Worm (Caenorhabditis elegans) whole organism, L4 larva: ENCODE results near the gene T24H10.1.

ENCODE experiments used
- fos-1 ChIP-seq: fragments of 150-350 bp; optimal IDR thresholded peaks from 2 replicates; lab custom pipeline; 2014; ENCODE audit warnings: missing biosample characterization, missing genetic modification characterization
- hlh-30 ChIP-seq: sonication (generic microtip); optimal IDR thresholded peaks from 2 replicates; lab custom pipeline; 2017; ENCODE audit warnings: antibody characterized with exemption, mild to moderate bottlenecking, missing genetic modification characterization, missing compliant biosample characterization; ENCODE audit not compliant: insufficient read depth
- nhr-237 ChIP-seq: sonication (generic microtip); optimal IDR thresholded peaks from 2 replicates; lab custom pipeline; 2017; ENCODE audit warnings: missing biosample characterization, missing genetic modification characterization
- pha-4 ChIP-seq, 2 experiments: fragments of 150-350 bp in 1 of 2; fragments of 200-800 bp in 1 of 2; sonication (Bioruptor generic) in 1 of 2; IDR thresholded peaks in 1 of 2; optimal IDR thresholded peaks in 1 of 2; 2 replicates each; pipeline versions ENCODE4 v1.3.6 to Lab custom; 2014 to 2022; ENCODE audit warnings: missing genetic modification characterization in 2 of 2, missing genetic modification reagents in 2 of 2, missing biosample characterization in 1 of 2, missing compliant biosample characterization in 1 of 2
- zag-1 ChIP-seq: fragments of 150-350 bp; optimal IDR thresholded peaks from 2 replicates; lab custom pipeline; 2014; ENCODE audit warnings: missing biosample characterization, missing genetic modification characterization

ce11 chrII:9111471-9112016 is 12.4 kb downstream of the T24H10.1 start:
- TF ChIP-seq pha-4 (GFP tag; IDR thresholded peaks at IDR 0.05; lab: Robert Waterston, UW) (no peak), pha-4 (tag; optimal IDR thresholded peaks at IDR 0.05; lab: Kevin White, UChicago) (no peak), zag-1 (tag; lab: Kevin White, UChicago) (no peak), hlh-30 (tag; lab: Kevin White, UChicago) (no peak), fos-1 (no peak), nhr-237 (no peak)
